Fruit fly (Drosophila melanogaster) whole organism, embryonic: ENCODE data around the gene St2.

Experiments
- ATbp ChIP-seq: fragments of 200-800 bp; sonication (Bioruptor generic); optimal IDR thresholded peaks from 2 replicates; lab custom pipeline; 2017; ENCODE audit warnings: missing biosample characterization, mild to moderate bottlenecking, missing genetic modification characterization, missing genetic modification reagents
- CG10565 ChIP-seq: fragments of 200-800 bp; sonication (Bioruptor generic); optimal IDR thresholded peaks from 3 replicates; lab custom pipeline; 2016; ENCODE audit warnings: missing biosample characterization, mild to moderate bottlenecking, missing genetic modification characterization
- CG11398 ChIP-seq: fragments of 200-800 bp; sonication (Bioruptor generic); optimal IDR thresholded peaks from 2 replicates; lab custom pipeline; 2016; ENCODE audit warnings: missing biosample characterization, missing genetic modification characterization
- CG11696 ChIP-seq: fragments of 200-800 bp; sonication (Bioruptor generic); IDR thresholded peaks from 2 replicates; pipeline ENCODE4 v1.3.6; 2022; ENCODE audit warnings: missing biosample characterization, missing genetic modification characterization
- CG12104 ChIP-seq: fragments of 200-800 bp; sonication (Bioruptor generic); optimal IDR thresholded peaks from 3 replicates; lab custom pipeline; 2016; ENCODE audit warnings: missing biosample characterization, missing genetic modification characterization
- CG14441 ChIP-seq: fragments of 200-800 bp; sonication (Bioruptor generic); IDR thresholded peaks from 2 replicates; pipeline ENCODE4 v1.3.6; 2022; ENCODE audit warnings: missing biosample characterization, missing genetic modification characterization
- CG1832 ChIP-seq: fragments of 200-800 bp; sonication (Bioruptor generic); optimal IDR thresholded peaks from 2 replicates; lab custom pipeline; 2017; ENCODE audit warnings: missing biosample characterization, mild to moderate bottlenecking, missing genetic modification characterization, inconsistent platforms
- CG2120 ChIP-seq: fragments of 200-800 bp; sonication (Bioruptor generic); optimal IDR thresholded peaks from 3 replicates; lab custom pipeline; 2016; ENCODE audit warnings: missing biosample characterization, missing genetic modification characterization
- CG32767 ChIP-seq: fragments of 200-800 bp; sonication (Bioruptor generic); IDR thresholded peaks from 2 replicates; pipeline ENCODE4 v1.3.6; 2022; ENCODE audit warnings: missing biosample characterization, missing genetic modification characterization
- CG32772 ChIP-seq: fragments of 200-800 bp; sonication (Bioruptor generic); IDR thresholded peaks from 2 replicates; pipeline ENCODE4 v1.3.6; 2022; ENCODE audit warnings: missing biosample characterization, missing genetic modification characterization
- CG34422 ChIP-seq: fragments of 200-800 bp; sonication (Bioruptor generic); IDR thresholded peaks from 3 replicates; pipeline ENCODE4 v1.3.6; 2022; ENCODE audit warnings: missing biosample characterization, missing genetic modification characterization
- CG4707 ChIP-seq: fragments of 200-800 bp; sonication (Bioruptor generic); optimal IDR thresholded peaks from 2 replicates; lab custom pipeline; 2018; ENCODE audit warnings: missing biosample characterization, mild to moderate bottlenecking, missing genetic modification characterization, moderate library complexity
- CG4730 ChIP-seq: fragments of 200-800 bp; sonication (Bioruptor generic); IDR thresholded peaks from 2 replicates; pipeline ENCODE4 v1.3.6; 2022; ENCODE audit warnings: missing biosample characterization, missing genetic modification characterization
- CG7271 ChIP-seq: fragments of 200-800 bp; sonication (Bioruptor generic); optimal IDR thresholded peaks from 2 replicates; lab custom pipeline; 2018; ENCODE audit warnings: missing biosample characterization, mild to moderate bottlenecking, missing genetic modification characterization, moderate library complexity
- CG8388 ChIP-seq: fragments of 200-800 bp; sonication (Bioruptor generic); optimal IDR thresholded peaks from 2 replicates; lab custom pipeline; 2019; ENCODE audit warnings: missing biosample characterization, mild to moderate bottlenecking, missing genetic modification characterization, moderate library complexity
- CG8765 ChIP-seq: fragments of 200-800 bp; sonication (Bioruptor generic); IDR thresholded peaks from 2 replicates; pipeline ENCODE4 v1.3.6; 2022; ENCODE audit warnings: missing biosample characterization, missing genetic modification characterization
- CG9932 ChIP-seq: fragments of 200-800 bp; sonication (Bioruptor generic); IDR thresholded peaks from 2 replicates; pipeline ENCODE4 v1.3.6; 2022; ENCODE audit warnings: missing biosample characterization, missing genetic modification characterization
- ERR ChIP-seq: fragments of 200-800 bp; sonication (Bioruptor generic); optimal IDR thresholded peaks from 2 replicates; lab custom pipeline; 2016; ENCODE audit warnings: missing biosample characterization, missing genetic modification characterization
- Fer1 ChIP-seq: fragments of 200-800 bp; sonication (Bioruptor generic); optimal IDR thresholded peaks from 2 replicates; lab custom pipeline; 2017; ENCODE audit warnings: missing biosample characterization, mild to moderate bottlenecking, missing genetic modification characterization
- H15 ChIP-seq: fragments of 200-800 bp; sonication (Bioruptor generic); IDR thresholded peaks from 3 replicates; pipeline ENCODE4 v1.3.6; 2022; ENCODE audit warnings: missing biosample characterization, missing genetic modification characterization
- HLH54F ChIP-seq: fragments of 200-800 bp; sonication (Bioruptor generic); optimal IDR thresholded peaks from 3 replicates; lab custom pipeline; 2016; ENCODE audit warnings: missing biosample characterization, missing genetic modification characterization
- Hr78 ChIP-seq, 2 experiments: fragments of 200-800 bp in 1 of 2; fragments of >200 bp in 1 of 2; sonication (Bioruptor generic) in 1 of 2; optimal IDR thresholded peaks; 2 replicates each; lab custom pipeline; 2017 to 2019; ENCODE audit warnings: missing biosample characterization in 2 of 2, missing genetic modification characterization in 2 of 2, mild to moderate bottlenecking in 1 of 2, moderate library complexity in 1 of 2
- MBD-R2 ChIP-seq: fragments of 200-800 bp; sonication (Bioruptor generic); IDR thresholded peaks from 2 replicates; pipeline ENCODE4 v1.3.6; 2022; ENCODE audit warnings: missing biosample characterization, missing genetic modification characterization
- MTF-1 ChIP-seq: fragments of 200-800 bp; sonication (Bioruptor generic); optimal IDR thresholded peaks from 2 replicates; lab custom pipeline; 2018; ENCODE audit warnings: missing biosample characterization, mild to moderate bottlenecking, missing genetic modification characterization, borderline replicate concordance
- Mes4 ChIP-seq: fragments of 200-800 bp; sonication (Bioruptor generic); optimal IDR thresholded peaks from 2 replicates; lab custom pipeline; 2016; ENCODE audit warnings: missing biosample characterization, missing genetic modification characterization
- Nf-YB ChIP-seq: fragments of 200-800 bp; sonication (Bioruptor generic); optimal IDR thresholded peaks from 3 replicates; lab custom pipeline; 2019; ENCODE audit warnings: missing biosample characterization, mild to moderate bottlenecking, missing genetic modification characterization, moderate library complexity
- Pdp1 ChIP-seq, 2 experiments: fragments of 200-800 bp; sonication (Bioruptor generic); optimal IDR thresholded peaks; 3 replicates each; lab custom pipeline; 2016; ENCODE audit warnings: missing biosample characterization in 2 of 2, missing genetic modification characterization in 2 of 2, mild to moderate bottlenecking in 1 of 2, moderate library complexity in 1 of 2
- Rfx ChIP-seq: fragments of 200-800 bp; sonication (Bioruptor generic); IDR thresholded peaks from 2 replicates; pipeline ENCODE4 v1.3.6; 2022; ENCODE audit warnings: missing biosample characterization, missing genetic modification characterization
- Rx ChIP-seq: fragments of 200-800 bp; sonication (Bioruptor generic); IDR thresholded peaks from 2 replicates; pipeline ENCODE4 v1.3.6; 2022; ENCODE audit warnings: missing biosample characterization, missing genetic modification characterization
- TFAM ChIP-seq: fragments of 200-800 bp; sonication (Bioruptor generic); optimal IDR thresholded peaks from 2 replicates; lab custom pipeline; 2017; ENCODE audit warnings: missing biosample characterization, missing genetic modification characterization, inconsistent platforms
- Vsx1 ChIP-seq: fragments of 200-800 bp; sonication (Bioruptor generic); optimal IDR thresholded peaks from 2 replicates; lab custom pipeline; 2017; ENCODE audit warnings: missing biosample characterization, mild to moderate bottlenecking, missing genetic modification characterization, missing genetic modification reagents
- abd-A ChIP-seq: fragments of 200-800 bp; sonication (Bioruptor generic); optimal IDR thresholded peaks from 3 replicates; lab custom pipeline; 2019; ENCODE audit warnings: missing biosample characterization, mild to moderate bottlenecking, missing genetic modification characterization, moderate library complexity
- ac ChIP-seq: fragments of 200-800 bp; sonication (Bioruptor generic); optimal IDR thresholded peaks from 3 replicates; lab custom pipeline; 2017; ENCODE audit warnings: missing biosample characterization, mild to moderate bottlenecking, missing genetic modification characterization
- ara ChIP-seq: fragments of 200-800 bp; sonication (Bioruptor generic); IDR thresholded peaks from 2 replicates; pipeline ENCODE4 v1.3.6; 2022; ENCODE audit warnings: missing biosample characterization, missing genetic modification characterization
- btn ChIP-seq: fragments of 200-800 bp; sonication (Bioruptor generic); optimal IDR thresholded peaks from 2 replicates; lab custom pipeline; 2016; ENCODE audit warnings: missing biosample characterization, missing genetic modification characterization
- crc ChIP-seq: fragments of 200-800 bp; sonication (Bioruptor generic); optimal IDR thresholded peaks from 2 replicates; lab custom pipeline; 2016; ENCODE audit warnings: missing biosample characterization, missing genetic modification characterization
- dpn ChIP-seq, 2 experiments: fragments of 200-800 bp; sonication (Bioruptor generic); optimal IDR thresholded peaks; 3 replicates each; lab custom pipeline; 2016; ENCODE audit warnings: missing biosample characterization in 2 of 2, missing genetic modification characterization in 2 of 2
- gcm2 ChIP-seq: fragments of 200-800 bp; sonication (Bioruptor generic); optimal IDR thresholded peaks from 2 replicates; lab custom pipeline; 2016; ENCODE audit warnings: missing biosample characterization, missing genetic modification characterization
- h ChIP-seq: fragments of >200 bp; optimal IDR thresholded peaks from 2 replicates; lab custom pipeline; 2017
- her ChIP-seq: fragments of 200-800 bp; sonication (Bioruptor generic); optimal IDR thresholded peaks from 2 replicates; lab custom pipeline; 2016; ENCODE audit warnings: missing biosample characterization, missing genetic modification characterization
- hkb ChIP-seq, 2 experiments: fragments of 200-800 bp in 1 of 2; fragments of >200 bp in 1 of 2; sonication (Bioruptor generic) in 1 of 2; IDR thresholded peaks in 1 of 2; optimal IDR thresholded peaks in 1 of 2; 2 replicates each; pipeline versions ENCODE4 v1.3.6 to Lab custom; 2017 to 2022; ENCODE audit warnings: missing biosample characterization in 1 of 2, missing genetic modification characterization in 1 of 2
- jumu ChIP-seq: fragments of 200-800 bp; sonication (Bioruptor generic); optimal IDR thresholded peaks from 3 replicates; lab custom pipeline; 2016; ENCODE audit warnings: missing biosample characterization, missing genetic modification characterization
- lab ChIP-seq: fragments of 200-800 bp; sonication (Bioruptor generic); optimal IDR thresholded peaks from 3 replicates; lab custom pipeline; 2017; ENCODE audit warnings: missing biosample characterization, missing genetic modification characterization, mild to moderate bottlenecking, moderate library complexity, missing genetic modification reagents
- mam ChIP-seq: fragments of 200-800 bp; sonication (Bioruptor generic); optimal IDR thresholded peaks from 3 replicates; lab custom pipeline; 2016; ENCODE audit warnings: missing biosample characterization, missing genetic modification characterization
- nau ChIP-seq: fragments of 200-800 bp; sonication (Bioruptor generic); optimal IDR thresholded peaks from 3 replicates; lab custom pipeline; 2017; ENCODE audit warnings: missing biosample characterization, mild to moderate bottlenecking, missing genetic modification characterization, missing genetic modification reagents
- org-1 ChIP-seq: fragments of 200-800 bp; sonication (Bioruptor generic); optimal IDR thresholded peaks from 2 replicates; lab custom pipeline; 2017; ENCODE audit warnings: missing biosample characterization, missing genetic modification characterization
- peb ChIP-seq: fragments of 200-800 bp; sonication (Bioruptor generic); IDR thresholded peaks from 2 replicates; pipeline ENCODE4 v1.3.6; 2022; ENCODE audit warnings: missing biosample characterization, missing genetic modification characterization
- rib ChIP-seq: fragments of 200-800 bp; sonication (Bioruptor generic); IDR thresholded peaks from 2 replicates; pipeline ENCODE4 v1.3.6; 2022; ENCODE audit warnings: missing biosample characterization, missing genetic modification characterization
- sim ChIP-seq: fragments of 200-800 bp; sonication (Bioruptor generic); IDR thresholded peaks from 2 replicates; pipeline ENCODE4 v1.3.6; 2022; ENCODE audit warnings: missing biosample characterization, missing genetic modification characterization
- twi ChIP-seq: fragments of 200-800 bp; optimal IDR thresholded peaks from 2 replicates; lab custom pipeline; 2019; ENCODE audit warnings: missing biosample characterization, mild to moderate bottlenecking, missing genetic modification characterization, moderate library complexity
- wor ChIP-seq: fragments of 200-800 bp; sonication (Bioruptor generic); IDR thresholded peaks from 2 replicates; pipeline ENCODE4 v1.3.6; 2022; ENCODE audit warnings: missing biosample characterization, missing genetic modification characterization
- zfh2 ChIP-seq: fragments of 200-800 bp; sonication (Bioruptor generic); optimal IDR thresholded peaks from 2 replicates; lab custom pipeline; 2016; ENCODE audit warnings: missing biosample characterization, missing genetic modification characterization

Gene St2

dm6 chr3R:9250868-9251267 is 775 bp upstream of the St2 start (continued):
- TF ChIP-seq MBD-R2 (GFP tag; lab: Robert Waterston, UW) = no peak
- no peak for TF ChIP-seq Nf-YB (GFP tag; lab: Kevin White, UChicago)
- no peak for TF ChIP-seq her (GFP tag; lab: Kevin White, UChicago)
- no peak for TF ChIP-seq CG11398
- no peak for TF ChIP-seq HLH54F (GFP tag; lab: Kevin White, UChicago)
- no peak for TF ChIP-seq rib (GFP tag; lab: Robert Waterston, UW)
- TF ChIP-seq gcm2 = no peak
- TF ChIP-seq wor = no peak
- no peak for TF ChIP-seq abd-A (tag; lab: Kevin White, UChicago)
- TF ChIP-seq Fer1 (GFP tag; lab: Kevin White, UChicago) = no peak
- no peak for TF ChIP-seq CG7271 (tag; lab: Kevin White, UChicago)
- no peak for TF ChIP-seq CG9932 (GFP tag; lab: Robert Waterston, UW)
- TF ChIP-seq sim (GFP tag; lab: Robert Waterston, UW) = no peak
- 0 out of 2 replicates have a peak, but pooled peaks have one; percentile 45 for TF ChIP-seq CG4730 (GFP tag; lab: Robert Waterston, UW)
- TF ChIP-seq dpn (GFP tag; optimal IDR thresholded peaks at IDR 0.05; lab: Kevin White, UChicago) = peak in 1 of 2 experiments; percentile 33
- TF ChIP-seq CG32772 (GFP tag; lab: Robert Waterston, UW) = no peak
- peak in 1 of 2 experiments; percentile 29 for TF ChIP-seq Pdp1 (GFP tag; optimal IDR thresholded peaks at IDR 0.05; lab: Kevin White, UChicago)
- TF ChIP-seq CG11696 (GFP tag; lab: Robert Waterston, UW) = no peak
- TF ChIP-seq CG12104 (GFP tag; lab: Kevin White, UChicago) = no peak
- no peak for TF ChIP-seq twi (tag; lab: Kevin White, UChicago)
- no peak for TF ChIP-seq lab (GFP tag; lab: Kevin White, UChicago)
- no peak for TF ChIP-seq CG34422
- no peak for TF ChIP-seq hkb (optimal IDR thresholded peaks at IDR 0.05; lab: Kevin White, UChicago)
- no peak for TF ChIP-seq hkb (GFP tag; IDR thresholded peaks at IDR 0.05; lab: Robert Waterston, UW)
- TF ChIP-seq Rx (GFP tag; lab: Robert Waterston, UW) = no peak; the same call in 1 of the 2 replicates
- no peak for TF ChIP-seq Vsx1 (GFP tag; lab: Kevin White, UChicago)
- no peak; the same call in 1 of the 2 replicates for TF ChIP-seq CG14441 (GFP tag; lab: Robert Waterston, UW)
- no peak for TF ChIP-seq ERR (GFP tag; lab: Kevin White, UChicago)
- TF ChIP-seq H15 = no peak
- TF ChIP-seq crc (GFP tag; lab: Kevin White, UChicago) = no peak
- TF ChIP-seq CG1832 (GFP tag; lab: Kevin White, UChicago) = no peak
- no peak for TF ChIP-seq nau (GFP tag; lab: Kevin White, UChicago)
- TF ChIP-seq Rfx (GFP tag; lab: Robert Waterston, UW) = 0 out of 2 replicates have a peak, but pooled peaks have one; percentile 22
- no peak for TF ChIP-seq mam (GFP tag; lab: Kevin White, UChicago)
- TF ChIP-seq CG8765 (GFP tag; lab: Robert Waterston, UW) = no peak
- no peak for TF ChIP-seq ac (GFP tag; lab: Kevin White, UChicago)
- TF ChIP-seq TFAM (GFP tag; lab: Kevin White, UChicago) = no peak
- TF ChIP-seq Hr78 (GFP tag; optimal IDR thresholded peaks at IDR 0.05; lab: Kevin White, UChicago) = no peak
- TF ChIP-seq org-1 = no peak
- no peak for TF ChIP-seq MTF-1
- TF ChIP-seq btn (GFP tag; lab: Kevin White, UChicago) = no peak
- no peak for TF ChIP-seq ATbp (GFP tag; lab: Kevin White, UChicago)
- TF ChIP-seq ara = peak; percentile 59; the same call in 1 of the 2 replicates
- no peak for TF ChIP-seq CG4707 (GFP tag; lab: Kevin White, UChicago)
- 0 out of 2 replicates have a peak, but pooled peaks have one; percentile 17 for TF ChIP-seq CG32767 (GFP tag; lab: Robert Waterston, UW)
- TF ChIP-seq jumu (GFP tag; lab: Kevin White, UChicago) = no peak
- TF ChIP-seq h (lab: Kevin White, UChicago) = no peak
- no peak for TF ChIP-seq Mes4 (GFP tag; lab: Kevin White, UChicago)
- TF ChIP-seq CG10565 = no peak
- TF ChIP-seq zfh2 = no peak
- TF ChIP-seq CG8388 (GFP tag; lab: Kevin White, UChicago) = peak; percentile 25
- no peak for TF ChIP-seq CG2120 (GFP tag; lab: Kevin White, UChicago)
- no peak for TF ChIP-seq peb
